Fruit fly (Drosophila melanogaster) whole organism, embryonic: ENCODE results near the gene spirit.

Experiments used
- CG10267 ChIP-seq: fragments of 200-800 bp; sonication (Bioruptor generic); optimal IDR thresholded peaks from 2 replicates; lab custom pipeline; 2018; ENCODE audit warnings: missing biosample characterization, mild to moderate bottlenecking, missing genetic modification characterization, moderate library complexity
- CG10979 ChIP-seq: fragments of 200-800 bp; sonication (Bioruptor generic); optimal IDR thresholded peaks from 2 replicates; lab custom pipeline; 2018; ENCODE audit warnings: missing biosample characterization, mild to moderate bottlenecking, missing genetic modification characterization, moderate library complexity
- CG15011 ChIP-seq: fragments of 200-800 bp; sonication (Bioruptor generic); optimal IDR thresholded peaks from 3 replicates; lab custom pipeline; 2018; ENCODE audit warnings: missing biosample characterization, mild to moderate bottlenecking, missing genetic modification characterization
- CG1529 ChIP-seq: fragments of 200-800 bp; sonication (Bioruptor generic); optimal IDR thresholded peaks from 3 replicates; lab custom pipeline; 2018; ENCODE audit warnings: missing biosample characterization, missing genetic modification characterization
- CG17359 ChIP-seq: fragments of 200-800 bp; sonication (Bioruptor generic); optimal IDR thresholded peaks from 3 replicates; lab custom pipeline; 2018; ENCODE audit warnings: missing biosample characterization, mild to moderate bottlenecking, missing genetic modification characterization, moderate library complexity
- CG17568 ChIP-seq: fragments of 200-800 bp; sonication (Bioruptor generic); optimal IDR thresholded peaks from 2 replicates; lab custom pipeline; 2018; ENCODE audit warnings: missing biosample characterization, mild to moderate bottlenecking, missing genetic modification characterization, moderate library complexity
- CG18619 ChIP-seq: fragments of 200-800 bp; sonication (Bioruptor generic); optimal IDR thresholded peaks from 3 replicates; lab custom pipeline; 2017; ENCODE audit warnings: missing biosample characterization, mild to moderate bottlenecking, missing genetic modification characterization
- CG2889 ChIP-seq: fragments of 200-800 bp; sonication (Bioruptor generic); IDR thresholded peaks from 3 replicates; pipeline ENCODE4 v1.3.6; 2022; ENCODE audit warnings: missing biosample characterization, missing genetic modification characterization
- CG3281 ChIP-seq: fragments of 200-800 bp; sonication (Bioruptor generic); optimal IDR thresholded peaks from 3 replicates; lab custom pipeline; 2017; ENCODE audit warnings: missing biosample characterization, mild to moderate bottlenecking, missing genetic modification characterization
- CG4360 ChIP-seq: fragments of 200-800 bp; sonication (Bioruptor generic); IDR thresholded peaks from 2 replicates; pipeline ENCODE4 v1.3.6; 2022; ENCODE audit warnings: missing biosample characterization, missing genetic modification characterization
- CG6254 ChIP-seq: fragments of 200-800 bp; sonication (Bioruptor generic); optimal IDR thresholded peaks from 3 replicates; lab custom pipeline; 2017; ENCODE audit warnings: mild to moderate bottlenecking, missing biosample characterization, missing genetic modification reagents, missing genetic modification characterization
- CG7271 ChIP-seq: fragments of 200-800 bp; sonication (Bioruptor generic); optimal IDR thresholded peaks from 2 replicates; lab custom pipeline; 2018; ENCODE audit warnings: missing biosample characterization, mild to moderate bottlenecking, missing genetic modification characterization, moderate library complexity
- CG7556 ChIP-seq: fragments of 200-800 bp; sonication (Bioruptor generic); optimal IDR thresholded peaks from 2 replicates; lab custom pipeline; 2017; ENCODE audit warnings: missing biosample characterization, mild to moderate bottlenecking, missing genetic modification characterization
- CG7839 ChIP-seq: fragments of 200-800 bp; sonication (Bioruptor generic); optimal IDR thresholded peaks from 3 replicates; lab custom pipeline; 2018; ENCODE audit warnings: missing biosample characterization, mild to moderate bottlenecking, missing genetic modification characterization, moderate library complexity
- CTCF ChIP-seq: fragments of 200-800 bp; sonication (Bioruptor generic); optimal IDR thresholded peaks from 2 replicates; lab custom pipeline; 2017; ENCODE audit warnings: missing biosample characterization, mild to moderate bottlenecking, missing genetic modification characterization, moderate library complexity
- D ChIP-seq, 2 experiments: fragments of 200-800 bp in 1 of 2; fragments of >200 bp in 1 of 2; sonication (Bioruptor generic) in 1 of 2; optimal IDR thresholded peaks; 2 replicates in 1 of 2; 3 replicates in 1 of 2; lab custom pipeline; 2017; ENCODE audit warnings: mild to moderate bottlenecking in 1 of 2, missing biosample characterization in 1 of 2, missing genetic modification characterization in 1 of 2, missing genetic modification reagents in 1 of 2
- Dbx ChIP-seq: fragments of 200-800 bp; sonication (Bioruptor generic); IDR thresholded peaks from 3 replicates; pipeline ENCODE4 v1.3.6; 2022; ENCODE audit warnings: missing biosample characterization, missing genetic modification characterization
- Dek ChIP-seq: fragments of 200-800 bp; sonication (Bioruptor generic); optimal IDR thresholded peaks from 3 replicates; lab custom pipeline; 2019; ENCODE audit warnings: missing biosample characterization, mild to moderate bottlenecking, missing genetic modification characterization, moderate library complexity
- Fer1 ChIP-seq: fragments of 200-800 bp; sonication (Bioruptor generic); optimal IDR thresholded peaks from 2 replicates; lab custom pipeline; 2017; ENCODE audit warnings: missing biosample characterization, mild to moderate bottlenecking, missing genetic modification characterization
- Fer3 ChIP-seq: fragments of 200-800 bp; sonication (Bioruptor generic); optimal IDR thresholded peaks from 2 replicates; lab custom pipeline; 2018; ENCODE audit warnings: missing biosample characterization, mild to moderate bottlenecking, missing genetic modification characterization, moderate library complexity
- Gug ChIP-seq: fragments of 200-800 bp; sonication (Bioruptor generic); IDR thresholded peaks from 4 replicates; pipeline ENCODE4 v1.3.6; 2022; ENCODE audit warnings: missing biosample characterization, missing genetic modification characterization
- H2.0 ChIP-seq: fragments of 200-800 bp; sonication (Bioruptor generic); IDR thresholded peaks from 2 replicates; pipeline ENCODE4 v1.3.6; 2022; ENCODE audit warnings: missing biosample characterization, missing genetic modification characterization
- Hr78 ChIP-seq, 2 experiments: fragments of 200-800 bp in 1 of 2; fragments of >200 bp in 1 of 2; sonication (Bioruptor generic) in 1 of 2; optimal IDR thresholded peaks; 2 replicates each; lab custom pipeline; 2017 to 2019; ENCODE audit warnings: missing biosample characterization in 2 of 2, missing genetic modification characterization in 2 of 2, mild to moderate bottlenecking in 1 of 2, moderate library complexity in 1 of 2
- Hsf ChIP-seq: fragments of 200-800 bp; sonication (Bioruptor generic); optimal IDR thresholded peaks from 3 replicates; lab custom pipeline; 2016; ENCODE audit warnings: missing biosample characterization, missing genetic modification characterization
- MBD-R2 ChIP-seq: fragments of 200-800 bp; sonication (Bioruptor generic); IDR thresholded peaks from 2 replicates; pipeline ENCODE4 v1.3.6; 2022; ENCODE audit warnings: missing biosample characterization, missing genetic modification characterization
- Med ChIP-seq: fragments of 200-800 bp; sonication (Bioruptor generic); peaks from one replicate; lab custom pipeline; 2016; ENCODE audit warnings: missing biosample characterization, missing genetic modification characterization, mild to moderate bottlenecking, inconsistent platforms, moderate library complexity
- NK7.1 ChIP-seq: fragments of 200-800 bp; sonication (Bioruptor generic); optimal IDR thresholded peaks from 3 replicates; lab custom pipeline; 2016; ENCODE audit warnings: missing biosample characterization, missing genetic modification characterization
- NfI ChIP-seq: fragments of 200-800 bp; sonication (Bioruptor generic); optimal IDR thresholded peaks from 3 replicates; lab custom pipeline; 2018; ENCODE audit warnings: missing biosample characterization, mild to moderate bottlenecking, missing genetic modification characterization, moderate library complexity
- Pdp1 ChIP-seq, 2 experiments: fragments of 200-800 bp; sonication (Bioruptor generic); optimal IDR thresholded peaks; 3 replicates each; lab custom pipeline; 2016; ENCODE audit warnings: missing biosample characterization in 2 of 2, missing genetic modification characterization in 2 of 2, mild to moderate bottlenecking in 1 of 2, moderate library complexity in 1 of 2
- Side ChIP-seq: fragments of 200-800 bp; sonication (Bioruptor generic); optimal IDR thresholded peaks from 2 replicates; lab custom pipeline; 2016; ENCODE audit warnings: missing biosample characterization, missing genetic modification characterization
- caup ChIP-seq: fragments of 200-800 bp; sonication (Bioruptor generic); optimal IDR thresholded peaks from 3 replicates; lab custom pipeline; 2017; ENCODE audit warnings: missing biosample characterization, mild to moderate bottlenecking, missing genetic modification characterization, moderate library complexity; ENCODE audit not compliant: severe bottlenecking
- da ChIP-seq: fragments of 200-800 bp; sonication (Bioruptor generic); optimal IDR thresholded peaks from 2 replicates; lab custom pipeline; 2016; ENCODE audit warnings: missing biosample characterization, missing genetic modification characterization
- danr ChIP-seq: fragments of 200-800 bp; sonication (Bioruptor generic); IDR thresholded peaks from 2 replicates; pipeline ENCODE4 v1.3.6; 2022; ENCODE audit warnings: missing biosample characterization, missing genetic modification characterization
- dimm ChIP-seq: fragments of 200-800 bp; sonication (Bioruptor generic); IDR thresholded peaks from 2 replicates; pipeline ENCODE4 v1.3.6; 2022; ENCODE audit warnings: missing biosample characterization, missing genetic modification characterization
- hbn ChIP-seq: fragments of 200-800 bp; sonication (Bioruptor generic); IDR thresholded peaks from 2 replicates; pipeline ENCODE4 v1.3.6; 2022; ENCODE audit warnings: missing biosample characterization, missing genetic modification characterization; ENCODE audit not compliant: partially characterized antibody
- kni ChIP-seq: fragments of 200-800 bp; sonication (Bioruptor generic); optimal IDR thresholded peaks from 3 replicates; lab custom pipeline; 2017; ENCODE audit warnings: mild to moderate bottlenecking, missing biosample characterization, missing genetic modification reagents, missing genetic modification characterization
- lov ChIP-seq, 2 experiments: fragments of 200-800 bp in 1 of 2; fragments of >200 bp in 1 of 2; sonication (Bioruptor generic) in 1 of 2; IDR thresholded peaks in 1 of 2; optimal IDR thresholded peaks in 1 of 2; 2 replicates in 1 of 2; 3 replicates in 1 of 2; pipeline versions ENCODE4 v1.3.6 to Lab custom; 2017 to 2022; ENCODE audit warnings: missing biosample characterization in 1 of 2, missing genetic modification characterization in 1 of 2
- otp ChIP-seq: fragments of 200-800 bp; sonication (Bioruptor generic); IDR thresholded peaks from 3 replicates; pipeline ENCODE4, ENCODE4 v1.3.6; 2022; ENCODE audit warnings: missing biosample characterization, missing genetic modification characterization
- prd ChIP-seq, 3 experiments: fragments of >200 bp in 2 of 3; fragments of 200-800 bp in 1 of 3; sonication (Bioruptor generic) in 1 of 3; optimal IDR thresholded peaks in 2 of 3; IDR thresholded peaks in 1 of 3; 2 replicates in 2 of 3; 3 replicates in 1 of 3; pipeline versions ENCODE4 v1.3.6 to Lab custom; 2017 to 2022; ENCODE audit warnings: missing biosample characterization in 1 of 3, missing genetic modification characterization in 1 of 3
- seq ChIP-seq: fragments of 200-800 bp; sonication (Bioruptor generic); IDR thresholded peaks from 2 replicates; pipeline ENCODE4 v1.3.6; 2022; ENCODE audit warnings: missing biosample characterization, missing genetic modification characterization
- stwl ChIP-seq: fragments of 200-800 bp; sonication (Bioruptor generic); optimal IDR thresholded peaks from 3 replicates; lab custom pipeline; 2018; ENCODE audit warnings: missing biosample characterization, mild to moderate bottlenecking, missing genetic modification characterization, moderate library complexity
- twi ChIP-seq: fragments of 200-800 bp; optimal IDR thresholded peaks from 2 replicates; lab custom pipeline; 2019; ENCODE audit warnings: missing biosample characterization, mild to moderate bottlenecking, missing genetic modification characterization, moderate library complexity
- vnd ChIP-seq: fragments of 200-800 bp; sonication (Bioruptor generic); IDR thresholded peaks from 3 replicates; pipeline ENCODE4 v1.3.6; 2022; ENCODE audit warnings: missing biosample characterization, missing genetic modification characterization; ENCODE audit not compliant: partially characterized antibody

The spirit gene

DNA sequence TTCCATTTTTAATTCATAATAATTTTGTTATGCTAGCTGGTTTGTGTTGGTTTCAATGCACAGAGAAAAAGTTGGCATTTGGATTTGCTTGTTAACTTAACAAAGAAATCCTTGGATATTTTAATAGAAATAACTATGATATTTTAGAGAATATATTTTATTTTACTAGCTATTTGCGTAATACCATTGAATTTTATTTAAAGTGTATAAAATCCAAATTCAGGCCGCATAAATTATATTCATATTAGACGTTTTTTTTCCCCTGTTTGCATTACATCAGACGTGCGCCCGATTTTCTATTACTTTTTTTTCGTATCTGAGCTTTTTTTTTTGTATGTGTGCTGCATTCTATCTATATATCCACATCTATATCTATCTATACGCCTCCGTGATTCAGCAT is 38.7 kb downstream of the spirit start (continued):
- TF ChIP-seq CG7839 (tag; lab: Kevin White, UChicago), result peak; percentile 32
- TF ChIP-seq CG1529 (GFP tag; lab: Kevin White, UChicago), result peak; percentile 12
- TF ChIP-seq, all 482 proteins: peak for 45

DNA sequence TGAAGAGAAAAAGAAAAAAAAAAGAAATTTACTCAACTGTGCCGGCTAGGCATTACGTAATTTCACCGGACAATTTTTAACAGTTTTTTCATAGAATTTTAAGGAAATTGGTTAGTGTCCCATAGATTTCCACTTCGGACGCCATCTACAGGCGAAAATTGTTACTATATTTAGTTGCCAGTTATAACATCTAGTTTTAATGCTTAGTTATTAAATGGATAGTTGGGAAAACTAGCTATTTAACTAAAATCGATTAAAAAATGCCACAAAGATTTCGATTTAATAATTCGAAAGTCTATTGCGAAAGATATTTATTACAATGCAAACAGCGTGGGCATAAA is 39.1 kb downstream of the spirit start:
- TF ChIP-seq CG4360 (no peak), Pdp1 (GFP tag; optimal IDR thresholded peaks at IDR 0.05; lab: Kevin White, UChicago) (peak in 1 of 2 experiments; percentile 60), CTCF (GFP tag; lab: Kevin White, UChicago) (peak; percentile 77), CG7556 (GFP tag; lab: Kevin White, UChicago) (no peak)

DNA sequence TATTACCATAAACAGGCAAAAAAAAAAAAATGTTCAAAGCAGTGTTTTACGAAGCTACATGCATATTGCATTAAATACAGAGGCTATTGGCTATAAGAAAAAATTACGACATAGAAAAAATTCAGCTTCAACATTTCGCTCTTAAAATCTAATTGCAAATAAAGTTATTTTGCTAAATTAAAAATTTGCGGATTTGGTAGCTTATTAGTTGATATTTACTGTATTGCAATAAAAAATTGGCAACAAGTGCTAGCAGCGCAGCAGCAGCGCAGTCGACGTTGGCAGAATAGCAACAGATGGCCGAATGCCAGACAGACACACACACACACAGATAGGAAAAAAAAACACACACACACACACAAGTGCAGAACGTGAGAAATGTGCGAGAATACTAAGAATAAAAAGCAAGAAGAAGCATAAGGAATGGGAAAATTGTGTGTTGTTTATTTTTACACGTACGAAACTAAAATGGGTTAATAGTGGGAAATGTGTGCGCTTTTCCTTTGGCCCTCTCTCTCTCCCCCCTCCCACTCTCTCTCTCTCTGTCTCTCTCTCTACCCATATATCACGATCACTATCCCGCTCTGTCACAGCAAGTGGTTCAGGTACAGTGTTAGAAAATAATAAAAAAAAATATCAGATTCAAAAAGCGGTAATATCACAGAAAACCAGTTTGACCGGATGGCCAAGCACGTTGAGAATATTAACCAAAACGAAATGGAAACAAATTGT is 39.6 kb downstream of the spirit start:
- TF ChIP-seq H2.0 (GFP tag; lab: Robert Waterston, UW) (peak; percentile 23; the same call in 1 of the 2 replicates), Med (GFP tag; lab: Kevin White, UChicago) (peak; percentile 85), D (optimal IDR thresholded peaks at IDR 0.05; lab: Kevin White, UChicago) (no peak), D (GFP tag; optimal IDR thresholded peaks at IDR 0.05; lab: Kevin White, UChicago) (no peak), CG17359 (peak; percentile 37), stwl (tag; lab: Kevin White, UChicago) (peak; percentile 88), CG10979 (tag; lab: Kevin White, UChicago) (no peak), CG17568 (GFP tag; lab: Kevin White, UChicago) (peak; percentile 8), prd (optimal IDR thresholded peaks at IDR 0.05; lab: Kevin White, UChicago) (no peak), prd (GFP tag; IDR thresholded peaks at IDR 0.05; lab: Robert Waterston, UW) (peak; percentile 60; the same call in 2 of the 3 replicates), CG18619 (peak; percentile 37), vnd (no peak), otp (GFP tag; lab: Robert Waterston, UW) (0 out of 3 replicates have a peak, but pooled peaks have one; percentile 33), seq (peak; percentile 47; the same call in 1 of the 2 replicates), CG2889 (GFP tag; lab: Robert Waterston, UW) (0 out of 3 replicates have a peak, but pooled peaks have one; percentile 16), twi (tag; lab: Kevin White, UChicago) (peak; percentile 34), Hr78 (GFP tag; optimal IDR thresholded peaks at IDR 0.05; lab: Kevin White, UChicago) (no peak), Hsf (GFP tag; lab: Kevin White, UChicago) (peak; percentile 16), Fer1 (peak; percentile 30), CG7271 (tag; lab: Kevin White, UChicago) (no peak), Dek (tag; lab: Kevin White, UChicago) (peak; percentile 53), lov (optimal IDR thresholded peaks at IDR 0.05; lab: Kevin White, UChicago) (no peak), lov (GFP tag; IDR thresholded peaks at IDR 0.05; lab: Robert Waterston, UW) (no peak), dimm (GFP tag; lab: Robert Waterston, UW) (no peak), CG10267 (tag; lab: Kevin White, UChicago) (peak; percentile 52), NK7.1 (GFP tag; lab: Kevin White, UChicago) (no peak), caup (GFP tag; lab: Kevin White, UChicago) (peak; percentile 15), da (GFP tag; lab: Kevin White, UChicago) (no peak), Fer3 (tag; lab: Kevin White, UChicago) (peak; percentile 44), Side (GFP tag; lab: Kevin White, UChicago) (no peak), CG15011 (no peak), CG3281 (GFP tag; lab: Kevin White, UChicago) (peak; percentile 54), hbn (GFP tag; lab: Robert Waterston, UW) (no peak), kni (GFP tag; lab: Kevin White, UChicago) (peak; percentile 89), danr (GFP tag; lab: Robert Waterston, UW) (0 out of 2 replicates have a peak, but pooled peaks have one; percentile 11), Dbx (GFP tag; lab: Robert Waterston, UW) (peak; percentile 56; the same call in 2 of the 3 replicates), CG6254 (no peak), MBD-R2 (0 out of 2 replicates have a peak, but pooled peaks have one; percentile 12), Gug (no peak), NfI (GFP tag; lab: Kevin White, UChicago) (peak; percentile 31)
